Fruit fly (Drosophila melanogaster): Measurements from ENCODE around the gene CG15577.

DNA sequence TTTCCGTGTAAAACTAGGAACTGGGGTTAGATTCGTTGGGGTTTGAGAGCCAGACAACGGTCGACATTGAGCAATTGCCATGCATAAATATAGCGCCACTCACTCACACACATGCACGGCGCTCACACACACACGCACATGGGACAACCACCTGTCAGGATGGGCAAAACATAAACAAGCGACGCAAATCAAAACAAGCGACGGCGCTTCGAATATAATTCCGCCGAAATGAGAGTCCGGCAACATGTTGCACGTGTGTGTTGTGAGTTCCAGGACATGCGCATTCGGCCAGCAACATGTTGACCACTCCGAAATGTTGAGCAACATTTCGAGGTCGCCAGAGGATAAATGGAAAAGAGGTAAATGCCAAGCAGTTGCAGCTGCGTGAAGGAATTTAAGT lies 4.0 kb upstream of the CG15577 start:
- TF ChIP-seq Blimp-1 (GFP tag; optimal IDR thresholded peaks at IDR 0.05) (no peak), vri (GFP tag; optimal IDR thresholded peaks at IDR 0.05) (no peak), Hr39 (GFP tag; optimal IDR thresholded peaks at IDR 0.05) (no peak), CG16779 (tag; optimal IDR thresholded peaks at IDR 0.05) (no peak), CG11294 (GFP tag; IDR thresholded peaks at IDR 0.05) (no peak), Sox14 (GFP tag; optimal IDR thresholded peaks at IDR 0.05) (no peak)

Data from whole organism, prepupa.